Worm (Caenorhabditis elegans) whole organism, L1 larva: ENCODE data around the gene Y22D7AL.6.

Experiments used
- C16A3.4 ChIP-seq: fragments of 150-350 bp; optimal IDR thresholded peaks from 2 replicates; lab custom pipeline; 2014; ENCODE audit warnings: missing biosample characterization, missing genetic modification characterization
- C34B4.2 ChIP-seq: sonication (generic microtip); optimal IDR thresholded peaks from 2 replicates; lab custom pipeline; 2017; ENCODE audit warnings: mild to moderate bottlenecking, missing genetic modification characterization, missing compliant biosample characterization
- F16B12.6 ChIP-seq: fragments of 150-350 bp; optimal IDR thresholded peaks from 2 replicates; lab custom pipeline; 2014; ENCODE audit warnings: missing biosample characterization, missing genetic modification characterization
- Y116A8C.19 ChIP-seq: sonication (generic microtip); optimal IDR thresholded peaks from 2 replicates; lab custom pipeline; 2016; ENCODE audit warnings: missing compliant biosample characterization, missing genetic modification characterization, borderline replicate concordance
- alr-1 ChIP-seq: fragments of 200-800 bp; sonication (Bioruptor generic); optimal IDR thresholded peaks from 2 replicates; lab custom pipeline; 2018; ENCODE audit warnings: borderline replicate concordance, mild to moderate bottlenecking, missing genetic modification characterization, missing compliant biosample characterization
- blmp-1 ChIP-seq: fragments of 150-350 bp; optimal IDR thresholded peaks from 2 replicates; lab custom pipeline; 2014; ENCODE audit warnings: missing biosample characterization, missing genetic modification characterization
- ceh-8 ChIP-seq: fragments of 200-800 bp; sonication (Bioruptor generic); optimal IDR thresholded peaks from 2 replicates; lab custom pipeline; 2018; ENCODE audit warnings: mild to moderate bottlenecking, missing genetic modification characterization, moderate library complexity, missing compliant biosample characterization
- ceh-88 ChIP-seq: fragments of 200-800 bp; sonication (Bioruptor generic); IDR thresholded peaks from 2 replicates; pipeline ENCODE4 v1.3.6; 2022; ENCODE audit warnings: missing genetic modification characterization, missing compliant biosample characterization
- dsc-1 ChIP-seq: sonication (generic microtip); optimal IDR thresholded peaks from 2 replicates; lab custom pipeline; 2016; ENCODE audit warnings: mild to moderate bottlenecking, missing genetic modification characterization, missing compliant biosample characterization
- efl-1 ChIP-seq, 4 experiments: fragments of 150-350 bp; optimal IDR thresholded peaks in 3 of 4; peaks in 1 of 4; 1 replicate in 1 of 4; 2 replicates in 3 of 4; lab custom pipeline; 2014; ENCODE audit warnings: missing biosample characterization in 2 of 4, missing genetic modification characterization in 2 of 4, missing genetic modification reagents in 2 of 4
- elt-2 ChIP-seq: sonication (generic microtip); optimal IDR thresholded peaks from 2 replicates; lab custom pipeline; 2016; ENCODE audit warnings: missing genetic modification characterization, mild to moderate bottlenecking, inconsistent platforms, missing compliant biosample characterization, missing genetic modification reagents
- fkh-10 ChIP-seq: sonication (generic microtip); optimal IDR thresholded peaks from 2 replicates; lab custom pipeline; 2017; ENCODE audit warnings: missing biosample characterization, missing genetic modification reagents, missing genetic modification characterization
- fkh-4 ChIP-seq: sonication (generic microtip); optimal IDR thresholded peaks from 2 replicates; lab custom pipeline; 2016; ENCODE audit warnings: missing compliant biosample characterization, missing genetic modification characterization, borderline replicate concordance
- hlh-17 ChIP-seq: fragments of 200-800 bp; sonication (Bioruptor generic); optimal IDR thresholded peaks from 2 replicates; lab custom pipeline; 2018; ENCODE audit warnings: missing genetic modification characterization, mild to moderate bottlenecking, missing compliant biosample characterization, moderate library complexity, borderline replicate concordance
- irx-1 ChIP-seq: sonication (generic microtip); optimal IDR thresholded peaks from 2 replicates; lab custom pipeline; 2016; ENCODE audit warnings: missing genetic modification characterization, missing compliant biosample characterization
- isw-1 ChIP-seq: fragments of 200-800 bp; sonication (Bioruptor generic); IDR thresholded peaks from 2 replicates; pipeline ENCODE4 v1.3.6; 2022; ENCODE audit warnings: missing genetic modification characterization, missing compliant biosample characterization
- jun-1 ChIP-seq: fragments of 150-350 bp; optimal IDR thresholded peaks from 2 replicates; lab custom pipeline; 2014; ENCODE audit warnings: missing biosample characterization, missing genetic modification reagents, missing genetic modification characterization
- lin-13 ChIP-seq: fragments of 150-350 bp; optimal IDR thresholded peaks from 2 replicates; lab custom pipeline; 2014; ENCODE audit warnings: missing biosample characterization, missing genetic modification reagents, missing genetic modification characterization
- lin-14 ChIP-seq: fragments of 200-800 bp; sonication (Bioruptor generic); optimal IDR thresholded peaks from 2 replicates; lab custom pipeline; 2018; ENCODE audit warnings: mild to moderate bottlenecking, missing genetic modification characterization, moderate library complexity, missing compliant biosample characterization
- lin-15B ChIP-seq: fragments of 150-350 bp; sonication (generic microtip); optimal IDR thresholded peaks from 3 replicates; lab custom pipeline; 2014; ENCODE audit warnings: missing biosample characterization, missing genetic modification characterization
- lin-35 ChIP-seq, 2 experiments: fragments of 150-350 bp; optimal IDR thresholded peaks; 2 replicates each; lab custom pipeline; 2014; ENCODE audit warnings: missing biosample characterization in 2 of 2, missing genetic modification characterization in 2 of 2, missing genetic modification reagents in 2 of 2
- lin-39 ChIP-seq: fragments of 150-350 bp; optimal IDR thresholded peaks from 2 replicates; lab custom pipeline; 2014; ENCODE audit warnings: missing biosample characterization, missing genetic modification reagents, missing genetic modification characterization
- lir-3 ChIP-seq: sonication (generic microtip); optimal IDR thresholded peaks from 2 replicates; lab custom pipeline; 2016; ENCODE audit warnings: mild to moderate bottlenecking, missing genetic modification characterization, moderate library complexity, missing compliant biosample characterization; ENCODE audit not compliant: poor library complexity
- lsy-2 ChIP-seq, 2 experiments: fragments of 150-350 bp; optimal IDR thresholded peaks; 2 replicates each; lab custom pipeline; 2014; ENCODE audit warnings: missing biosample characterization in 2 of 2, missing genetic modification characterization in 2 of 2
- mab-9 ChIP-seq: fragments of 200-800 bp; sonication (Bioruptor generic); IDR thresholded peaks from 2 replicates; pipeline ENCODE4 v1.3.6; 2022; ENCODE audit warnings: missing genetic modification reagents, missing genetic modification characterization, missing compliant biosample characterization
- mep-1 ChIP-seq: fragments of 150-350 bp; optimal IDR thresholded peaks from 2 replicates; lab custom pipeline; 2014; ENCODE audit warnings: missing biosample characterization, missing genetic modification characterization
- nhr-12 ChIP-seq: sonication (generic microtip); optimal IDR thresholded peaks from 2 replicates; lab custom pipeline; 2017; ENCODE audit warnings: missing biosample characterization, missing genetic modification characterization
- nhr-19 ChIP-seq: fragments of 200-800 bp; sonication (Bioruptor generic); conservative IDR thresholded peaks from 2 replicates; pipeline ENCODE4 v1.3.6; 2022; ENCODE audit warnings: missing genetic modification characterization, missing compliant biosample characterization
- nhr-20 ChIP-seq: sonication (generic microtip); optimal IDR thresholded peaks from 2 replicates; lab custom pipeline; 2016; ENCODE audit warnings: mild to moderate bottlenecking, missing genetic modification characterization, missing compliant biosample characterization
- nhr-237 ChIP-seq: fragments of 150-350 bp; optimal IDR thresholded peaks from 2 replicates; lab custom pipeline; 2014; ENCODE audit warnings: missing biosample characterization, missing genetic modification characterization
- nhr-47 ChIP-seq: sonication (generic microtip); optimal IDR thresholded peaks from 2 replicates; lab custom pipeline; 2016; ENCODE audit warnings: mild to moderate bottlenecking, missing genetic modification characterization, moderate library complexity, missing compliant biosample characterization
- nhr-84 ChIP-seq: sonication (generic microtip); optimal IDR thresholded peaks from 2 replicates; lab custom pipeline; 2017; ENCODE audit warnings: missing biosample characterization, missing genetic modification characterization
- pag-3 ChIP-seq: sonication (generic microtip); optimal IDR thresholded peaks from 2 replicates; lab custom pipeline; 2017; ENCODE audit warnings: missing genetic modification characterization, mild to moderate bottlenecking, missing compliant biosample characterization, antibody characterized with exemption, borderline replicate concordance; ENCODE audit not compliant: insufficient read depth
- pax-3 ChIP-seq: fragments of 200-800 bp; sonication (Bioruptor generic); optimal IDR thresholded peaks from 2 replicates; lab custom pipeline; 2018; ENCODE audit warnings: mild to moderate bottlenecking, missing genetic modification characterization, moderate library complexity, missing compliant biosample characterization
- rnt-1 ChIP-seq: sonication (generic microtip); optimal IDR thresholded peaks from 2 replicates; lab custom pipeline; 2016; ENCODE audit warnings: mild to moderate bottlenecking, missing genetic modification characterization, moderate library complexity, missing compliant biosample characterization
- snpc-4 ChIP-seq: fragments of 150-350 bp; optimal IDR thresholded peaks from 2 replicates; lab custom pipeline; 2014; ENCODE audit warnings: missing biosample characterization, missing genetic modification characterization
- snu-23 ChIP-seq: sonication (generic microtip); optimal IDR thresholded peaks from 2 replicates; lab custom pipeline; 2016; ENCODE audit warnings: missing genetic modification characterization, missing compliant biosample characterization
- swsn-7 ChIP-seq: sonication (generic microtip); optimal IDR thresholded peaks from 2 replicates; lab custom pipeline; 2016; ENCODE audit warnings: missing genetic modification characterization, missing compliant biosample characterization
- tbx-2 ChIP-seq: sonication (generic microtip); optimal IDR thresholded peaks from 2 replicates; lab custom pipeline; 2016; ENCODE audit warnings: missing genetic modification characterization, missing compliant biosample characterization
- tlp-1 ChIP-seq: fragments of 150-350 bp; optimal IDR thresholded peaks from 2 replicates; lab custom pipeline; 2014; ENCODE audit warnings: missing biosample characterization, missing genetic modification characterization
- unc-130 ChIP-seq: fragments of 150-350 bp; optimal IDR thresholded peaks from 2 replicates; lab custom pipeline; 2017; ENCODE audit warnings: missing biosample characterization, missing genetic modification characterization, inconsistent platforms
- unc-30 ChIP-seq: sonication (generic microtip); optimal IDR thresholded peaks from 2 replicates; lab custom pipeline; 2017; ENCODE audit warnings: missing biosample characterization, missing genetic modification characterization
- unc-62 ChIP-seq: fragments of 150-350 bp; optimal IDR thresholded peaks from 2 replicates; lab custom pipeline; 2014; ENCODE audit warnings: missing biosample characterization, missing genetic modification reagents, missing genetic modification characterization
- xbp-1 ChIP-seq: sonication (generic microtip); optimal IDR thresholded peaks from 2 replicates; lab custom pipeline; 2016; ENCODE audit warnings: missing genetic modification characterization, missing compliant biosample characterization
- zip-4 ChIP-seq: fragments of 200-800 bp; sonication (Bioruptor generic); optimal IDR thresholded peaks from 2 replicates; lab custom pipeline; 2018; ENCODE audit warnings: mild to moderate bottlenecking, missing genetic modification characterization, moderate library complexity, missing compliant biosample characterization
- ztf-11 ChIP-seq, 2 experiments: sonication (generic microtip); optimal IDR thresholded peaks; 2 replicates each; lab custom pipeline; 2016 to 2017; ENCODE audit warnings: missing genetic modification characterization in 2 of 2, missing biosample characterization in 1 of 2, missing compliant biosample characterization in 1 of 2

Y22D7AL.6 gene

DNA sequence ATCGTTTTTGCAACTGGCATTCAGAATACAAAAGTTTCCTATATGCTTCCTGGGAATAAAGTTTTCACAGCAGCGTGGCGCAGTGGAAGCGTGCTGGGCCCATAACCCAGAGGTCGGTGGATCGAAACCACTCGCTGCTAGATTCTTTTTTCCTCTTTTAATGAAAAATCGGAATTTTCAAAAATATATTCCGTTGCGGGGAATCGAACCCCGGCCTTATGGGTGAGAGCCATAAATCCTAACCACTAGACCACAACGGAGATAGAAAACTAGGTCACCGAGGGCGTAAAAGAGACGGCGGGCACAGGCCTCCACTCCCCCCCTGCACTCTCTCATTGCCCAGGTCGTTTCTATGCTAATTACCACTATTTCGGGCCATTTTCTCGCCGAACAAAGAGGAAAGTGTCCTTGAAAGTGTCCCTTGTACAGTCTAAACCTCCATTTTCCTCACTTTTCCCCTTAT lies at the start of gene Y22D7AL.6 (continued):
- TF ChIP-seq lin-39 (tag; lab: Kevin White, UChicago) (no peak), elt-2 (peak; percentile 11), zip-4 (GFP tag; lab: Kevin White, UChicago) (no peak), unc-30 (tag; lab: Kevin White, UChicago) (no peak), lin-35 (GFP tag; optimal IDR thresholded peaks at IDR 0.05; lab: Kevin White, UChicago) (peak in 1 of 2 experiments; percentile 8), nhr-84 (tag; lab: Kevin White, UChicago) (no peak), ceh-8 (GFP tag; lab: Kevin White, UChicago) (no peak), mab-9 (0 out of 2 replicates have a peak, but pooled peaks have one; percentile 15), nhr-237 (no peak), lin-15B (tag; lab: Kevin White, UChicago) (no peak), pax-3 (no peak), C34B4.2 (tag; lab: Kevin White, UChicago) (no peak), tlp-1 (tag; lab: Kevin White, UChicago) (no peak), pag-3 (tag; lab: Kevin White, UChicago) (no peak), Y116A8C.19 (tag; lab: Kevin White, UChicago) (no peak), efl-1 (optimal IDR thresholded peaks at IDR 0.05; lab: Kevin White, UChicago) (peak in 1 of 2 experiments; percentile 7), efl-1 (GFP tag; optimal IDR thresholded peaks at IDR 0.05 in 1 of 2; lab: Kevin White, UChicago) (peak in 1 of 2 experiments; percentile 36), lir-3 (tag; lab: Kevin White, UChicago) (no peak), lsy-2 (tag; optimal IDR thresholded peaks at IDR 0.05; lab: Kevin White, UChicago) (peak; percentile 25 to 51), nhr-19 (GFP tag; lab: Robert Waterston, UW) (peak; percentile 31; the same call in 1 of the 2 replicates), nhr-47 (peak; percentile 60), C16A3.4 (no peak), nhr-12 (tag; lab: Kevin White, UChicago) (no peak), lin-14 (peak; percentile 4), snu-23 (GFP tag; lab: Kevin White, UChicago) (peak; percentile 50), mep-1 (tag; lab: Kevin White, UChicago) (no peak), fkh-10 (no peak), lin-13 (GFP tag; lab: Kevin White, UChicago) (no peak), jun-1 (tag; lab: Kevin White, UChicago) (no peak), hlh-17 (GFP tag; lab: Kevin White, UChicago) (no peak)
- TF ChIP-seq, all 84 proteins: peak for 24

DNA sequence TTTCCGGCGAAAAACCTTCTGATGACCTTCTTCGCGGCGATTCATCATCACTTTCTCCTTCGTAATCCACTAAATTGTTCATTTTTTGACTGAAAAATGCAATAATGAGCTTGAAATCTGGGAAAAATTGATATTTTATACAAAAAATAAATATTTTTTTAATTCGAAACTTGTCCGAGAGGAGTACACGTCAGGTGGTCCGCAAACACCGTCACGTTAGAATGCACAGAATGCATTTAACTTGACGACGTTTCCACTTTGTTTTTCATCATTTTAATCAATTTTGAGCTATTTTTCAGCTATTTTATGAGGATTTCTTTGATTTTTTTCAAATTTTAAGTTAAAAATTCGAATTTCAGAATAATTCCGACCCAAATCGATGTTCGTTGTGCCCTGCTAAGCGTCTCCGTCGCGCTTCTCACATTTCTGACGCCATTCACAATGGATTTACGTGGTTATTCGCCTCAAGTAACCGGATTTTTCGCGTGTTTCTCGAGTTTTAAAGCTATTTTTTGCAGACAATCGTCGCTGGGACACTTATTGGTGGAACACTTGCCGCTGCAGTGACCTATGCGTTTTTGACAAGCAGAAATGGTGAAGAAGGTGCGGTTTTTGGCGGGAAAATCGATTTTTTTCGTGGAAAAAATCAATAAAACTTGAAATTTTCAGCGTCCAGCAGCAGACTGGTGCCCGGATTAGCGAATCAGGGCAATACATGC lies 46.1 kb upstream of the Y22D7AL.6 start, which contains the start of the genes eelo-1 and Y67D2.2:
Gene eelo-1 (minus strand): TSS at position 89 of the 719 bp plus-strand sequence.
Gene Y67D2.2 (plus strand): TSS at position 360 of the 719 bp plus-strand sequence.
- TF ChIP-seq snpc-4 (tag; lab: Kevin White, UChicago) (peak; percentile 35), irx-1 (tag; lab: Kevin White, UChicago) (peak; percentile 70), nhr-47 (peak; percentile 83), zip-4 (GFP tag; lab: Kevin White, UChicago) (peak; percentile 24), rnt-1 (tag; lab: Kevin White, UChicago) (peak; percentile 76), lin-15B (tag; lab: Kevin White, UChicago) (peak; percentile 50), F16B12.6 (peak; percentile 98), lsy-2 (tag; optimal IDR thresholded peaks at IDR 0.05; lab: Kevin White, UChicago) (peak; percentile 80 to 90), lin-39 (tag; lab: Kevin White, UChicago) (peak; percentile 75), hlh-17 (GFP tag; lab: Kevin White, UChicago) (no peak), tbx-2 (tag; lab: Kevin White, UChicago) (peak; percentile 74), ztf-11 (tag; optimal IDR thresholded peaks at IDR 0.05; lab: Kevin White, UChicago) (peak in 1 of 2 experiments; percentile 65), unc-30 (tag; lab: Kevin White, UChicago) (no peak), swsn-7 (tag; lab: Kevin White, UChicago) (peak; percentile 79), xbp-1 (peak; percentile 81), mab-9 (0 out of 2 replicates have a peak, but pooled peaks have one; percentile 12), dsc-1 (tag; lab: Kevin White, UChicago) (peak; percentile 81), nhr-237 (no peak), ceh-88 (GFP tag; lab: Robert Waterston, UW) (no peak), efl-1 (optimal IDR thresholded peaks at IDR 0.05; lab: Kevin White, UChicago) (peak; percentile 55 to 80), efl-1 (GFP tag; optimal IDR thresholded peaks at IDR 0.05 in 1 of 2; lab: Kevin White, UChicago) (peak; percentile 74 to 97), nhr-20 (tag; lab: Kevin White, UChicago) (peak; percentile 69), elt-2 (no peak), isw-1 (peak; percentile 57), unc-130 (tag; lab: Kevin White, UChicago) (peak; percentile 72), blmp-1 (peak; percentile 41), alr-1 (tag; lab: Kevin White, UChicago) (no peak), unc-62 (no peak), nhr-19 (GFP tag; lab: Robert Waterston, UW) (peak; percentile 73), fkh-4 (peak; percentile 38), lin-14 (peak; percentile 54)
